Fruit fly (Drosophila melanogaster) Kc167 (cell line): ENCODE measurements around the gene Ref1.

Experiments used
- Myc ChIP-seq: fragments of >200 bp; optimal IDR thresholded peaks from 2 replicates; lab custom pipeline; 2017; ENCODE audit warnings: missing external identifiers
- Sin3A ChIP-seq: fragments of >200 bp; optimal IDR thresholded peaks from 2 replicates; lab custom pipeline; 2018; ENCODE audit warnings: missing external identifiers
- h ChIP-seq: fragments of >200 bp; optimal IDR thresholded peaks from 3 replicates; lab custom pipeline; 2018; ENCODE audit warnings: missing external identifiers
- psq ChIP-seq: fragments of >200 bp; optimal IDR thresholded peaks from 2 replicates; lab custom pipeline; 2017; ENCODE audit warnings: missing external identifiers
- ttk ChIP-seq: sonication (Bioruptor generic); optimal IDR thresholded peaks from 2 replicates; lab custom pipeline; 2017; ENCODE audit warnings: missing external identifiers

DNA sequence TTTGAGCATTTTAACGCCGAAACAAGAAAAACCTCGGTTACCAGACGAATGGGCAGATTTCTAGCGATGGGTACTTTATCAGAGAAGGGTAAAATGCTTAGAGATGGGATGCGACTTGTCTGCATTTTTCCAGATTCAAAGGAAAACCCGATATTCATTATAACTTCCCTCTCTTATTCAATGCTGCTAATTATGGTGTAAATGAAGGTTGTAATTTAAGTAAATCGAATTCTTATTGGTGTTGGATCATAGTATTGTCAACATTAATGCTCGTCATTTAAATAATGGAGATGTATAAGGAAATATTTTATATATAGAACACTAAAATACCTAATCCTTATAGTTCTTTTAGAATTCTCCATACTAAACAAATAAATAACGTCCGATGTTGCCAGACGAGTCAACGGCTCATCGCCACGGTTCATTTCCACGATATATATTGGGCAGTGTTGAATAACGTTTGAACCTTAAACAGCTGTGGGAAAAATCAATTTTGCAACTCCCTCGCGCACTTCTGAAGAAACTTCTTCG is 44.0 kb upstream of the Ref1 start, which contains the start of the genes Alh and CG10098:
- no peak for TF ChIP-seq psq (lab: Kevin White, UChicago)
- no peak for TF ChIP-seq h (lab: Kevin White, UChicago)
- no peak for TF ChIP-seq Myc (lab: Kevin White, UChicago)
- TF ChIP-seq ttk = no peak
- TF ChIP-seq Sin3A (lab: Kevin White, UChicago) = peak; percentile 53
